Worm (Caenorhabditis elegans) whole organism, mixed stage, embryonic: ENCODE data around the gene ser-1.

Source experiments
- M03D4.4 ChIP-seq: sonication (generic microtip); optimal IDR thresholded peaks from 2 replicates; lab custom pipeline; 2017; ENCODE audit warnings: mild to moderate bottlenecking, missing genetic modification characterization, missing compliant biosample characterization
- bed-3 ChIP-seq: fragments of 200-800 bp; sonication (Bioruptor generic); optimal IDR thresholded peaks from 3 replicates; lab custom pipeline; 2018; ENCODE audit warnings: mild to moderate bottlenecking, missing genetic modification characterization, moderate library complexity, missing compliant biosample characterization
- blmp-1 ChIP-seq: fragments of 150-350 bp; optimal IDR thresholded peaks from 2 replicates; lab custom pipeline; 2014; ENCODE audit warnings: missing biosample characterization, missing genetic modification characterization
- ceh-39 ChIP-seq: fragments of 150-350 bp; optimal IDR thresholded peaks from 2 replicates; lab custom pipeline; 2014; ENCODE audit warnings: missing biosample characterization, missing genetic modification characterization
- ceh-43 ChIP-seq: fragments of 200-800 bp; sonication (Bioruptor generic); optimal IDR thresholded peaks from 2 replicates; lab custom pipeline; 2018; ENCODE audit warnings: mild to moderate bottlenecking, missing genetic modification characterization, moderate library complexity, missing compliant biosample characterization
- ceh-83 ChIP-seq: fragments of 200-800 bp; sonication (Bioruptor generic); optimal IDR thresholded peaks from 2 replicates; lab custom pipeline; 2018; ENCODE audit warnings: mild to moderate bottlenecking, missing genetic modification characterization, missing compliant biosample characterization
- ces-1 ChIP-seq: fragments of 150-350 bp; optimal IDR thresholded peaks from 2 replicates; lab custom pipeline; 2014; ENCODE audit warnings: missing biosample characterization, missing genetic modification reagents, missing genetic modification characterization
- cnd-1 ChIP-seq: fragments of 200-800 bp; sonication (Bioruptor generic); optimal IDR thresholded peaks from 2 replicates; lab custom pipeline; 2018; ENCODE audit warnings: mild to moderate bottlenecking, missing genetic modification characterization, missing compliant biosample characterization
- drap-1 ChIP-seq: fragments of 200-800 bp; sonication (Bioruptor generic); optimal IDR thresholded peaks from 3 replicates; lab custom pipeline; 2018; ENCODE audit warnings: mild to moderate bottlenecking, missing genetic modification characterization, missing compliant biosample characterization
- elt-1 ChIP-seq: sonication (generic microtip); optimal IDR thresholded peaks from 2 replicates; lab custom pipeline; 2017; ENCODE audit warnings: missing genetic modification characterization, mild to moderate bottlenecking, missing compliant biosample characterization, antibody characterized with exemption, moderate library complexity, borderline replicate concordance; ENCODE audit not compliant: insufficient read depth
- elt-3 ChIP-seq: fragments of 150-350 bp; optimal IDR thresholded peaks from 2 replicates; lab custom pipeline; 2014; ENCODE audit warnings: missing biosample characterization, missing genetic modification characterization
- flh-1 ChIP-seq: fragments of 200-800 bp; sonication (Bioruptor generic); optimal IDR thresholded peaks from 2 replicates; lab custom pipeline; 2018; ENCODE audit warnings: mild to moderate bottlenecking, missing genetic modification characterization, moderate library complexity, missing compliant biosample characterization
- ham-2 ChIP-seq: fragments of 200-800 bp; sonication (Bioruptor generic); optimal IDR thresholded peaks from 2 replicates; lab custom pipeline; 2018; ENCODE audit warnings: mild to moderate bottlenecking, missing genetic modification characterization, missing compliant biosample characterization
- hlh-1 ChIP-seq: fragments of 150-350 bp; optimal IDR thresholded peaks from 2 replicates; lab custom pipeline; 2014; ENCODE audit warnings: missing biosample characterization, missing genetic modification reagents, missing genetic modification characterization
- lin-13 ChIP-seq: fragments of 150-350 bp; optimal IDR thresholded peaks from 2 replicates; lab custom pipeline; 2014; ENCODE audit warnings: missing biosample characterization, missing genetic modification characterization
- lin-32 ChIP-seq: fragments of 200-800 bp; sonication (Bioruptor generic); optimal IDR thresholded peaks from 2 replicates; lab custom pipeline; 2018; ENCODE audit warnings: mild to moderate bottlenecking, missing genetic modification characterization, missing compliant biosample characterization
- lsy-2 ChIP-seq: fragments of 150-350 bp; optimal IDR thresholded peaks from 2 replicates; lab custom pipeline; 2014; ENCODE audit warnings: missing biosample characterization, missing genetic modification characterization
- mab-5 ChIP-seq: fragments of 150-350 bp; optimal IDR thresholded peaks from 2 replicates; lab custom pipeline; 2014; ENCODE audit warnings: missing biosample characterization, missing genetic modification characterization
- mep-1 ChIP-seq: fragments of 150-350 bp; optimal IDR thresholded peaks from 2 replicates; lab custom pipeline; 2017; ENCODE audit warnings: missing biosample characterization, missing genetic modification reagents, missing genetic modification characterization, inconsistent platforms
- mls-2 ChIP-seq: sonication (generic microtip); optimal IDR thresholded peaks from 2 replicates; lab custom pipeline; 2016; ENCODE audit warnings: mild to moderate bottlenecking, missing genetic modification characterization, moderate library complexity, missing compliant biosample characterization
- nhr-12 ChIP-seq: fragments of 150-350 bp; optimal IDR thresholded peaks from 2 replicates; lab custom pipeline; 2014; ENCODE audit warnings: missing biosample characterization, missing genetic modification characterization
- nhr-2 ChIP-seq: fragments of 150-350 bp; optimal IDR thresholded peaks from 2 replicates; lab custom pipeline; 2014; ENCODE audit warnings: missing biosample characterization, missing genetic modification characterization
- nhr-237 ChIP-seq: fragments of 150-350 bp; optimal IDR thresholded peaks from 2 replicates; lab custom pipeline; 2014; ENCODE audit warnings: missing biosample characterization, missing genetic modification characterization
- nhr-28 ChIP-seq: fragments of 150-350 bp; optimal IDR thresholded peaks from 2 replicates; lab custom pipeline; 2014; ENCODE audit warnings: missing biosample characterization, missing genetic modification characterization
- nhr-76 ChIP-seq: sonication (generic microtip); optimal IDR thresholded peaks from 2 replicates; lab custom pipeline; 2017; ENCODE audit warnings: missing biosample characterization, missing genetic modification characterization
- pha-4 ChIP-seq: fragments of 150-350 bp; optimal IDR thresholded peaks from 2 replicates; lab custom pipeline; 2018; ENCODE audit warnings: missing biosample characterization, missing genetic modification reagents, missing genetic modification characterization
- sem-2 ChIP-seq: fragments of 200-800 bp; sonication (Bioruptor generic); optimal IDR thresholded peaks from 2 replicates; lab custom pipeline; 2018; ENCODE audit warnings: mild to moderate bottlenecking, missing genetic modification characterization, missing compliant biosample characterization
- snpc-4 ChIP-seq: fragments of 150-350 bp; optimal IDR thresholded peaks from 2 replicates; lab custom pipeline; 2014; ENCODE audit warnings: missing biosample characterization, missing genetic modification characterization
- sptf-1 ChIP-seq: sonication (generic microtip); optimal IDR thresholded peaks from 2 replicates; lab custom pipeline; 2017; ENCODE audit warnings: mild to moderate bottlenecking, missing genetic modification characterization, moderate library complexity, missing compliant biosample characterization
- tbx-8 ChIP-seq: fragments of 200-800 bp; sonication (Bioruptor generic); optimal IDR thresholded peaks from 2 replicates; lab custom pipeline; 2018; ENCODE audit warnings: mild to moderate bottlenecking, missing genetic modification characterization, moderate library complexity, missing compliant biosample characterization
- unc-120 ChIP-seq: sonication (generic microtip); optimal IDR thresholded peaks from 2 replicates; lab custom pipeline; 2017; ENCODE audit warnings: missing genetic modification characterization, missing compliant biosample characterization; ENCODE audit not compliant: poor library complexity, severe bottlenecking
- unc-39 ChIP-seq: fragments of 150-350 bp; optimal IDR thresholded peaks from 2 replicates; lab custom pipeline; 2014; ENCODE audit warnings: missing biosample characterization, missing genetic modification characterization
- unc-62 ChIP-seq: fragments of 150-350 bp; optimal IDR thresholded peaks from 2 replicates; lab custom pipeline; 2014; ENCODE audit warnings: missing biosample characterization, missing genetic modification reagents, missing genetic modification characterization
- zip-8 ChIP-seq: fragments of 150-350 bp; optimal IDR thresholded peaks from 2 replicates; lab custom pipeline; 2014; ENCODE audit warnings: missing biosample characterization, missing genetic modification characterization
- ztf-11 ChIP-seq: fragments of 150-350 bp; optimal IDR thresholded peaks from 2 replicates; lab custom pipeline; 2014; ENCODE audit warnings: missing biosample characterization, missing genetic modification characterization

ser-1 gene

ce11 chrX:16631847-16632246 lies 52.3 kb downstream of the ser-1 start:
- TF ChIP-seq bed-3 (GFP tag; lab: Kevin White, UChicago), result no peak
- peak; percentile 82 for TF ChIP-seq blmp-1 (tag; lab: Kevin White, UChicago)

ce11 chrX:16633052-16633451 lies 53.5 kb downstream of the ser-1 start, which contains the start of gene C06G1.1:
TSS of gene C06G1.1 (plus strand) at chrX:16633352.
- TF ChIP-seq zip-8 (tag; lab: Kevin White, UChicago) (peak; percentile 25), unc-62 (GFP tag; lab: Kevin White, UChicago) (no peak)

- TF ChIP-seq unc-39 (no peak), ztf-11 (no peak), nhr-2 (tag; lab: Kevin White, UChicago) (no peak), lin-32 (GFP tag; lab: Kevin White, UChicago) (no peak), snpc-4 (no peak)
Observed at ce11 chrX:16634103-16634502, 54.6 kb downstream of the ser-1 start.

ce11 chrX:16634708-16635107 lies 55.2 kb downstream of the ser-1 start:
- peak; percentile 57 for TF ChIP-seq unc-62 (GFP tag; lab: Kevin White, UChicago)
- peak; percentile 77 for TF ChIP-seq pha-4
- peak; percentile 82 for TF ChIP-seq hlh-1 (tag; lab: Kevin White, UChicago)
- peak; percentile 91 for TF ChIP-seq ceh-43 (GFP tag; lab: Kevin White, UChicago)
- peak; percentile 92 for TF ChIP-seq lin-32 (GFP tag; lab: Kevin White, UChicago)
- TF ChIP-seq mep-1 (tag; lab: Kevin White, UChicago), result peak; percentile 94
- TF ChIP-seq lsy-2 (tag; lab: Kevin White, UChicago), result peak; percentile 47
- peak; percentile 71 for TF ChIP-seq nhr-28 (tag; lab: Kevin White, UChicago)
- TF ChIP-seq zip-8 (tag; lab: Kevin White, UChicago), result no peak
- peak; percentile 67 for TF ChIP-seq elt-3 (tag; lab: Kevin White, UChicago)
- TF ChIP-seq blmp-1 (tag; lab: Kevin White, UChicago), result peak; percentile 39
- TF ChIP-seq lin-13 (tag; lab: Kevin White, UChicago), result peak; percentile 82
- peak; percentile 85 for TF ChIP-seq nhr-12 (tag; lab: Kevin White, UChicago)
- peak; percentile 40 for TF ChIP-seq ztf-11
- TF ChIP-seq unc-120 (tag; lab: Kevin White, UChicago), result peak; percentile 97
- peak; percentile 97 for TF ChIP-seq cnd-1 (tag; lab: Kevin White, UChicago)
- peak; percentile 96 for TF ChIP-seq M03D4.4 (tag; lab: Kevin White, UChicago)
- TF ChIP-seq flh-1 (GFP tag; lab: Kevin White, UChicago), result peak; percentile 87
- TF ChIP-seq tbx-8 (GFP tag; lab: Kevin White, UChicago), result peak; percentile 87
- TF ChIP-seq elt-1 (tag; lab: Kevin White, UChicago), result no peak
- TF ChIP-seq sptf-1, result peak; percentile 97
- TF ChIP-seq ces-1 (GFP tag; lab: Kevin White, UChicago), result peak; percentile 66
- TF ChIP-seq nhr-237, result peak; percentile 71
- TF ChIP-seq snpc-4, result no peak
- no peak for TF ChIP-seq mab-5 (tag; lab: Kevin White, UChicago)
- peak; percentile 43 for TF ChIP-seq nhr-2 (tag; lab: Kevin White, UChicago)
- TF ChIP-seq mls-2 (tag; lab: Kevin White, UChicago), result peak; percentile 96
- TF ChIP-seq sem-2, result peak; percentile 92
- TF ChIP-seq ham-2, result peak; percentile 92
- peak; percentile 96 for TF ChIP-seq ceh-83
- TF ChIP-seq nhr-76 (tag; lab: Kevin White, UChicago), result peak; percentile 31
- peak; percentile 96 for TF ChIP-seq drap-1 (GFP tag; lab: Kevin White, UChicago)
- TF ChIP-seq unc-39, result peak; percentile 72
- peak; percentile 61 for TF ChIP-seq ceh-39 (tag; lab: Kevin White, UChicago)
- TF ChIP-seq bed-3 (GFP tag; lab: Kevin White, UChicago), result peak; percentile 86
